Worm (Caenorhabditis elegans): Measurements from ENCODE around the gene mlc-3.

mlc-3 gene

ce11 chrIII:5553098-5553497 lies 11.7 kb upstream of the mlc-3 start (continued):
- no peak for TF ChIP-seq lin-29 (GFP tag; IDR thresholded peaks at IDR 0.05)
- TF ChIP-seq ces-1 (GFP tag; optimal IDR thresholded peaks at IDR 0.05) = no peak
- TF ChIP-seq fkh-10 (GFP tag; optimal IDR thresholded peaks at IDR 0.05) = no peak
- TF ChIP-seq zfp-3 (GFP tag; conservative IDR thresholded peaks at IDR 0.05) = no peak
- TF ChIP-seq ZK337.2 (GFP tag; IDR thresholded peaks at IDR 0.05) = no peak
- TF ChIP-seq spr-1 (tag; optimal IDR thresholded peaks at IDR 0.05) = no peak
- TF ChIP-seq ceh-32 (tag; optimal IDR thresholded peaks at IDR 0.05; ENCODE audit: poor library complexity) = no peak
- no peak for TF ChIP-seq dmd-8 (GFP tag; IDR thresholded peaks at IDR 0.05)
- TF ChIP-seq F37D6.2 (tag; optimal IDR thresholded peaks at IDR 0.05) = no peak
- peak in 1 of 2 experiments; percentile 29 for TF ChIP-seq lsy-2 (tag; optimal IDR thresholded peaks at IDR 0.05)
- TF ChIP-seq jun-1 (tag; optimal IDR thresholded peaks at IDR 0.05) = no peak
- TF ChIP-seq F44E2.7 (GFP tag; IDR thresholded peaks at IDR 0.05) = no peak
- TF ChIP-seq unc-39 (tag; optimal IDR thresholded peaks at IDR 0.05) = no peak
- no peak for TF ChIP-seq dpl-1 (GFP tag; optimal IDR thresholded peaks at IDR 0.05)
- no peak for TF ChIP-seq unc-130 (GFP tag; optimal IDR thresholded peaks at IDR 0.05)
- TF ChIP-seq Y105C5A.15 (GFP tag; IDR thresholded peaks at IDR 0.05) = no peak
- TF ChIP-seq rbr-2 (tag; optimal IDR thresholded peaks at IDR 0.05) = no peak
- peak; percentile 16 for TF ChIP-seq mes-2 (tag; optimal IDR thresholded peaks at IDR 0.05; ENCODE audit: poor library complexity, severe bottlenecking)
- peak; percentile 80; the same call in 1 of the 2 replicates for TF ChIP-seq mdt-29 (GFP tag; IDR thresholded peaks at IDR 0.05)
- no peak for TF ChIP-seq nhr-237 (tag; optimal IDR thresholded peaks at IDR 0.05)
- TF ChIP-seq lin-39 (tag; optimal IDR thresholded peaks at IDR 0.05) = no peak
- no peak for TF ChIP-seq zag-1 (tag; optimal IDR thresholded peaks at IDR 0.05)
- no peak for TF ChIP-seq ceh-44 (GFP tag; IDR thresholded peaks at IDR 0.05)
- TF ChIP-seq nhr-11 (tag; optimal IDR thresholded peaks at IDR 0.05) = no peak

DNA sequence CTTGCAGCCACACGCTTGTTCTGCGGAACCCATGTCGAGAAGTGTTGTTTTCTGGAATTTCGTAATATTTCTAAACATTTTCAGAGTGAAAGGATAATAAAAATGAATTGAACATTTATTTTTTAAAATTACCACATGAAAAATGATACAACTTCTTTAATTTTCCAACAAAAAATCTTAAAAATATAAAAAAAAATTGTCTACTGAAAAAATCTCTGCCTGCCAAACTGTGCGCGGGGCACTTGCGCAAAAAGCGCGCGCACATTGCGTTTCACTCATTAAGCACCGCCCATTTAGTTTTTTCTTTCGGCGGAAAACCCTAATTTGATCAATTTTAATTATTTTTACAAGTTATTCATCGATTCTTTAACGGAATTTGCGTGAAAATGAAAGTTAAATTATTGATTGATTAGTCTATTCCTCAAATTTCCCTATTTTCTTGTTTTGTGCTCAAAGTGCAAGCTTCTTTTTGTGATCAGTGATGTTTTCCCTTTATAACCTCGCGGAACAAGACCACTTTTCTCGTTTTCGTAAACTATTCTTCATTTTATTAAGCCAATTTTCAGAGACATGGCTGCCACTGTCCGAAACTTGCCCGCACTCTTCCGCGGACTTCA lies 9.8 kb upstream of the mlc-3 start, which contains the start of the genes nmad-1 and hach-1:
TSS of gene nmad-1 (minus strand) at position 51 of the 617 bp plus-strand sequence.
TSS of gene hach-1 (plus strand) at position 567 of the 617 bp plus-strand sequence.
- peak; percentile 80 for TF ChIP-seq hmg-1.1 (GFP tag; IDR thresholded peaks at IDR 0.05)
- TF ChIP-seq ctbp-1 (GFP tag; IDR thresholded peaks at IDR 0.05) = peak; percentile 58
- TF ChIP-seq pha-4 (GFP tag; IDR thresholded peaks at IDR 0.05) = peak; percentile 87
- no peak for TF ChIP-seq pha-4 (tag; optimal IDR thresholded peaks at IDR 0.05)
- TF ChIP-seq ceh-62 (tag; optimal IDR thresholded peaks at IDR 0.05) = no peak
- TF ChIP-seq lim-7 (GFP tag; IDR thresholded peaks at IDR 0.05) = no peak
- TF ChIP-seq nhr-42 (GFP tag; IDR thresholded peaks at IDR 0.05) = 0 out of 2 replicates have a peak, but pooled peaks have one; percentile 46
- TF ChIP-seq Y75B8A.6 (GFP tag; IDR thresholded peaks at IDR 0.05) = no peak
- TF ChIP-seq F44E2.7 (GFP tag; IDR thresholded peaks at IDR 0.05) = no peak
- no peak for TF ChIP-seq zip-11 (GFP tag; IDR thresholded peaks at IDR 0.05)
- TF ChIP-seq lin-15B (tag; optimal IDR thresholded peaks at IDR 0.05) = no peak
- no peak for TF ChIP-seq set-16 (GFP tag; IDR thresholded peaks at IDR 0.05)
- no peak for TF ChIP-seq egl-27 (tag; optimal IDR thresholded peaks at IDR 0.05)
- no peak for TF ChIP-seq nhr-76 (tag; optimal IDR thresholded peaks at IDR 0.05)
- peak; percentile 64; the same call in 1 of the 2 replicates for TF ChIP-seq lin-1 (GFP tag; IDR thresholded peaks at IDR 0.05)
- TF ChIP-seq lsy-2 (tag; optimal IDR thresholded peaks at IDR 0.05) = peak in 1 of 2 experiments; percentile 81
- peak; percentile 69 for TF ChIP-seq nhr-48 (tag; optimal IDR thresholded peaks at IDR 0.05)
- no peak for TF ChIP-seq gei-8 (GFP tag; optimal IDR thresholded peaks at IDR 0.05)
- TF ChIP-seq zip-2 (tag; optimal IDR thresholded peaks at IDR 0.05) = no peak
- no peak for TF ChIP-seq zag-1 (tag; optimal IDR thresholded peaks at IDR 0.05)
- no peak for TF ChIP-seq tag-97 (GFP tag; IDR thresholded peaks at IDR 0.05)
- TF ChIP-seq aly-2 (tag; optimal IDR thresholded peaks at IDR 0.05) = no peak
- TF ChIP-seq ceh-20 (GFP tag; IDR thresholded peaks at IDR 0.05) = peak; percentile 59; the same call in 1 of the 2 replicates
- no peak for TF ChIP-seq daf-12 (tag; optimal IDR thresholded peaks at IDR 0.05)
- no peak for TF ChIP-seq Y48G9A.11 (GFP tag; IDR thresholded peaks at IDR 0.05)
- TF ChIP-seq ceh-32 (tag; optimal IDR thresholded peaks at IDR 0.05; ENCODE audit: poor library complexity) = no peak
- TF ChIP-seq attf-4 (tag; optimal IDR thresholded peaks at IDR 0.05) = no peak
- TF ChIP-seq lin-29 (GFP tag; IDR thresholded peaks at IDR 0.05) = no peak
- peak; percentile 14 for TF ChIP-seq F10B5.3 (tag; optimal IDR thresholded peaks at IDR 0.05)
- no peak for TF ChIP-seq skn-1 (tag; optimal IDR thresholded peaks at IDR 0.05)
- no peak for TF ChIP-seq snpc-1.2 (GFP tag; IDR thresholded peaks at IDR 0.05)
- peak; percentile 13 for TF ChIP-seq zfp-2 (tag; optimal IDR thresholded peaks at IDR 0.05)
- TF ChIP-seq unc-39 (tag; optimal IDR thresholded peaks at IDR 0.05) = no peak
